Comparison of ENCODE assay signal across 1 fruit fly cellular context in genomic region chrX:8901447-8901846, dm6.
TF ChIP-seq lines count a peak whose summit lies in the region.

Gene Rbm13, plus strand, starts transcription at chrX:8901699.

TF ChIP-seq in whole organism, embryonic, 481 proteins besides CTCF, POLR2A, EP300 and RAD21 (continued from another document):
- TF ChIP-seq NfI (GFP tag; optimal IDR thresholded peaks at IDR 0.05; lab: Kevin White, UChicago) (no peak), CG13894 (tag; optimal IDR thresholded peaks at IDR 0.05; lab: Kevin White, UChicago) (no peak), mirr (GFP tag; optimal IDR thresholded peaks at IDR 0.05; lab: Kevin White, UChicago) (no peak), Dp (GFP tag; optimal IDR thresholded peaks at IDR 0.05; lab: Kevin White, UChicago) (peak; percentile 75), Bgb (GFP tag; IDR thresholded peaks at IDR 0.05; lab: Robert Waterston, UW; ENCODE audit: partially characterized antibody) (peak; percentile 79), pnt (GFP tag; optimal IDR thresholded peaks at IDR 0.05; lab: Kevin White, UChicago) (no peak), CG13287 (GFP tag; IDR thresholded peaks at IDR 0.05; lab: Robert Waterston, UW; ENCODE audit: partially characterized antibody) (peak; percentile 59), Hr51 (GFP tag; optimal IDR thresholded peaks at IDR 0.05; lab: Kevin White, UChicago) (no peak), CG15696 (tag; optimal IDR thresholded peaks at IDR 0.05; lab: Kevin White, UChicago) (no peak), H15 (GFP tag; IDR thresholded peaks at IDR 0.05; lab: Robert Waterston, UW) (no peak), CG1832 (GFP tag; optimal IDR thresholded peaks at IDR 0.05; lab: Kevin White, UChicago) (no peak), slou (GFP tag; optimal IDR thresholded peaks at IDR 0.05; lab: Kevin White, UChicago) (no peak), CG42726 (GFP tag; IDR thresholded peaks at IDR 0.05; lab: Robert Waterston, UW; ENCODE audit: partially characterized antibody) (peak; percentile 28; the same call in 1 of the 2 replicates), Usf (GFP tag; optimal IDR thresholded peaks at IDR 0.05; lab: Kevin White, UChicago) (no peak), Nf-YC (tag; optimal IDR thresholded peaks at IDR 0.05; lab: Kevin White, UChicago) (no peak), Med (GFP tag; lab: Kevin White, UChicago) (no peak), Chrac-16 (GFP tag; optimal IDR thresholded peaks at IDR 0.05; lab: Kevin White, UChicago) (no peak), CG8290 (GFP tag; optimal IDR thresholded peaks at IDR 0.05; lab: Kevin White, UChicago) (no peak), CG8290 (tag; optimal IDR thresholded peaks at IDR 0.05; lab: Kevin White, UChicago) (no peak), sens-2 (GFP tag; IDR thresholded peaks at IDR 0.05; lab: Robert Waterston, UW) (no peak), BEAF-32 (GFP tag; optimal IDR thresholded peaks at IDR 0.05; lab: Kevin White, UChicago) (peak; percentile 70), seq (GFP tag; IDR thresholded peaks at IDR 0.05; lab: Robert Waterston, UW) (no peak), CG1603 (tag; optimal IDR thresholded peaks at IDR 0.05; lab: Kevin White, UChicago) (no peak), C15 (GFP tag; IDR thresholded peaks at IDR 0.05; lab: Robert Waterston, UW) (no peak), CG12942 (GFP tag; optimal IDR thresholded peaks at IDR 0.05; lab: Kevin White, UChicago) (no peak), ssp (GFP tag; IDR thresholded peaks at IDR 0.05; lab: Robert Waterston, UW) (no peak), dysf (GFP tag; IDR thresholded peaks at IDR 0.05; lab: Robert Waterston, UW) (no peak), CG14965 (GFP tag; optimal IDR thresholded peaks at IDR 0.05; lab: Kevin White, UChicago; ENCODE audit: borderline replicate concordance) (no peak), eve (GFP tag; optimal IDR thresholded peaks at IDR 0.05; lab: Kevin White, UChicago) (no peak), CG43689 (GFP tag; IDR thresholded peaks at IDR 0.05; lab: Robert Waterston, UW) (no peak), HHEX (GFP tag; optimal IDR thresholded peaks at IDR 0.05; lab: Kevin White, UChicago) (no peak), dmrt99B (tag; optimal IDR thresholded peaks at IDR 0.05; lab: Kevin White, UChicago) (no peak), zfh1 (GFP tag; IDR thresholded peaks at IDR 0.05; lab: Robert Waterston, UW) (no peak), CG15601 (tag; optimal IDR thresholded peaks at IDR 0.05; lab: Kevin White, UChicago) (no peak), exex (tag; optimal IDR thresholded peaks at IDR 0.05; lab: Kevin White, UChicago) (no peak), CG32767 (GFP tag; IDR thresholded peaks at IDR 0.05; lab: Robert Waterston, UW) (no peak), emc (GFP tag; optimal IDR thresholded peaks at IDR 0.05; lab: Kevin White, UChicago) (no peak), Fer2 (tag; optimal IDR thresholded peaks at IDR 0.05; lab: Kevin White, UChicago) (no peak), CG7786 (GFP tag; optimal IDR thresholded peaks at IDR 0.05; lab: Kevin White, UChicago) (no peak), Kr (GFP tag; optimal IDR thresholded peaks at IDR 0.05; lab: Kevin White, UChicago) (no peak), Mes4 (GFP tag; optimal IDR thresholded peaks at IDR 0.05; lab: Kevin White, UChicago) (no peak), CG12236 (GFP tag; optimal IDR thresholded peaks at IDR 0.05; lab: Kevin White, UChicago) (no peak), CG10321 (GFP tag; IDR thresholded peaks at IDR 0.05; lab: Robert Waterston, UW) (no peak), CG7987 (GFP tag; optimal IDR thresholded peaks at IDR 0.05; lab: Kevin White, UChicago) (no peak), Ets97D (GFP tag; optimal IDR thresholded peaks at IDR 0.05; lab: Kevin White, UChicago) (peak; percentile 7), CG31441 (GFP tag; IDR thresholded peaks at IDR 0.05; lab: Robert Waterston, UW) (no peak), CG1602 (GFP tag; optimal IDR thresholded peaks at IDR 0.05; lab: Kevin White, UChicago) (no peak), shn (GFP tag; optimal IDR thresholded peaks at IDR 0.05; lab: Kevin White, UChicago) (no peak), Opbp (GFP tag; IDR thresholded peaks at IDR 0.05; lab: Robert Waterston, UW; ENCODE audit: partially characterized antibody) (peak; percentile 46; the same call in 1 of the 3 replicates), CG3995 (GFP tag; optimal IDR thresholded peaks at IDR 0.05; lab: Kevin White, UChicago) (peak; percentile 77), gce (GFP tag; IDR thresholded peaks at IDR 0.05; lab: Robert Waterston, UW) (no peak), ranshi (GFP tag; IDR thresholded peaks at IDR 0.05; lab: Robert Waterston, UW) (no peak), CG10565 (GFP tag; optimal IDR thresholded peaks at IDR 0.05; lab: Kevin White, UChicago) (no peak), CG17802 (tag; optimal IDR thresholded peaks at IDR 0.05; lab: Kevin White, UChicago) (no peak), Deaf1 (tag; optimal IDR thresholded peaks at IDR 0.05; lab: Kevin White, UChicago) (no peak)
TF ChIP-seq in whole organism, embryonic: peak in this region for 51.
